Worm (Caenorhabditis elegans): ENCODE results near the gene ccep-135.

- TF ChIP-seq unc-62 (GFP tag; optimal IDR thresholded peaks at IDR 0.05) (no peak), attf-6 (GFP tag; IDR thresholded peaks at IDR 0.05) (no peak), efl-1 (GFP tag; optimal IDR thresholded peaks at IDR 0.05) (no peak), madf-6 (GFP tag; IDR thresholded peaks at IDR 0.05) (no peak), snpc-4 (GFP tag; optimal IDR thresholded peaks at IDR 0.05) (no peak), snpc-4 (tag; optimal IDR thresholded peaks at IDR 0.05) (no peak), C06A6.2 (GFP tag; conservative IDR thresholded peaks at IDR 0.05) (no peak), ceh-100 (GFP tag; IDR thresholded peaks at IDR 0.05) (no peak), T26A5.8 (tag; optimal IDR thresholded peaks at IDR 0.05) (no peak), nfyb-1 (GFP tag; IDR thresholded peaks at IDR 0.05) (no peak), gei-17 (GFP tag; optimal IDR thresholded peaks at IDR 0.05) (no peak), F52B5.7 (tag; optimal IDR thresholded peaks at IDR 0.05) (no peak)
Observed at ce11 chrIII:3063565-3063964, 28.1 kb upstream of the ccep-135 start.
